Worm (Caenorhabditis elegans): Measurements from ENCODE around the gene T23B5.4.

DNA sequence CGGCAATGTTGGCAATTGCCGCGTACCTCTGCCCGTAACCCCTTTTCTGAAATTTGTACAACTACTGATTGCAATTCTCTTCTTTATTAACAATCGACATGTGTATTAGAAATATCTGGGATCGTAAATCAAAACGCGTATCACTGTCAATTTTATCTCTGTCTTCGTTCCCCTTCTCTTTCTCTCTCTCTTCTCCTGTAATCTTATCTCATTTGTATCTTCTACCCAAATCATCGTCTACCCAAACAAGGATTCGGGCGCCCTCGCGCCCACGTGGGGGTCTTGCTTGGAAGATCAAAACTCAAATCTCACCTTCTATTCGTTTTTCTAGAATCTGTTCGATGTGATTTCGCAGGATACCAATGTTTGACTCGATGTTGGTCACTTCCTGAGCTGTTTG is 36.2 kb downstream of the T23B5.4 start, which contains the start of gene C27D8.2:
- TF ChIP-seq F33H1.4 (GFP tag; IDR thresholded peaks at IDR 0.05) (no peak), chd-7 (tag; optimal IDR thresholded peaks at IDR 0.05) (no peak)
